Fruit fly (Drosophila melanogaster) whole organism, embryonic: ENCODE data around the gene CG32939.

ENCODE experiments used
- Atf-2 ChIP-seq: fragments of 200-800 bp; sonication (Bioruptor generic); optimal IDR thresholded peaks from 2 replicates; lab custom pipeline; 2016; ENCODE audit warnings: missing biosample characterization, missing genetic modification characterization
- B-H1 ChIP-seq: fragments of 200-800 bp; sonication (Bioruptor generic); IDR thresholded peaks from 3 replicates; pipeline ENCODE4 v1.3.6; 2022; ENCODE audit warnings: missing biosample characterization, missing genetic modification characterization
- B-H2 ChIP-seq: fragments of 200-800 bp; sonication (Bioruptor generic); optimal IDR thresholded peaks from 2 replicates; lab custom pipeline; 2018; ENCODE audit warnings: missing biosample characterization, mild to moderate bottlenecking, missing genetic modification characterization
- BEAF-32 ChIP-seq: fragments of 200-800 bp; sonication (Bioruptor generic); optimal IDR thresholded peaks from 3 replicates; lab custom pipeline; 2017; ENCODE audit warnings: missing biosample characterization, missing genetic modification characterization, mild to moderate bottlenecking, moderate library complexity, missing genetic modification reagents
- Blimp-1 ChIP-seq: fragments of 200-800 bp; sonication (Bioruptor generic); optimal IDR thresholded peaks from 3 replicates; lab custom pipeline; 2018; ENCODE audit warnings: missing biosample characterization, missing genetic modification characterization, mild to moderate bottlenecking, moderate library complexity, missing genetic modification reagents
- CG10267 ChIP-seq: fragments of 200-800 bp; sonication (Bioruptor generic); optimal IDR thresholded peaks from 2 replicates; lab custom pipeline; 2018; ENCODE audit warnings: missing biosample characterization, mild to moderate bottlenecking, missing genetic modification characterization, moderate library complexity
- CG10462 ChIP-seq: fragments of 200-800 bp; sonication (Bioruptor generic); optimal IDR thresholded peaks from 2 replicates; lab custom pipeline; 2016; ENCODE audit warnings: missing biosample characterization, missing genetic modification characterization
- CG11696 ChIP-seq: fragments of 200-800 bp; sonication (Bioruptor generic); IDR thresholded peaks from 2 replicates; pipeline ENCODE4 v1.3.6; 2022; ENCODE audit warnings: missing biosample characterization, missing genetic modification characterization
- CG12299 ChIP-seq: fragments of 200-800 bp; sonication (Bioruptor generic); optimal IDR thresholded peaks from 2 replicates; lab custom pipeline; 2018; ENCODE audit warnings: missing biosample characterization, mild to moderate bottlenecking, missing genetic modification characterization
- CG12659 ChIP-seq: fragments of 200-800 bp; sonication (Bioruptor generic); optimal IDR thresholded peaks from 3 replicates; lab custom pipeline; 2017; ENCODE audit warnings: mild to moderate bottlenecking, missing biosample characterization, missing genetic modification reagents, missing genetic modification characterization
- CG12769 ChIP-seq: fragments of 200-800 bp; sonication (Bioruptor generic); optimal IDR thresholded peaks from 2 replicates; lab custom pipeline; 2019; ENCODE audit warnings: missing biosample characterization, mild to moderate bottlenecking, missing genetic modification characterization, moderate library complexity
- CG13296 ChIP-seq: fragments of 200-800 bp; sonication (Bioruptor generic); optimal IDR thresholded peaks from 3 replicates; lab custom pipeline; 2018; ENCODE audit warnings: missing biosample characterization, mild to moderate bottlenecking, missing genetic modification characterization
- CG13624 ChIP-seq: fragments of 200-800 bp; sonication (Bioruptor generic); optimal IDR thresholded peaks from 2 replicates; lab custom pipeline; 2016; ENCODE audit warnings: missing biosample characterization, missing genetic modification characterization
- CG14050 ChIP-seq: fragments of 200-800 bp; sonication (Bioruptor generic); IDR thresholded peaks from 3 replicates; pipeline ENCODE4 v1.3.6; 2022; ENCODE audit warnings: missing biosample characterization, missing genetic modification characterization
- CG2202 ChIP-seq: fragments of 200-800 bp; sonication (Bioruptor generic); optimal IDR thresholded peaks from 2 replicates; lab custom pipeline; 2018; ENCODE audit warnings: missing biosample characterization, mild to moderate bottlenecking, missing genetic modification characterization
- CG2875 ChIP-seq: fragments of 200-800 bp; sonication (Bioruptor generic); optimal IDR thresholded peaks from 2 replicates; lab custom pipeline; 2017; ENCODE audit warnings: missing biosample characterization, mild to moderate bottlenecking, missing genetic modification characterization, missing genetic modification reagents
- CG30403 ChIP-seq: fragments of 200-800 bp; sonication (Bioruptor generic); optimal IDR thresholded peaks from 3 replicates; lab custom pipeline; 2016; ENCODE audit warnings: missing biosample characterization, missing genetic modification characterization
- CG3995 ChIP-seq: fragments of 200-800 bp; sonication (Bioruptor generic); optimal IDR thresholded peaks from 3 replicates; lab custom pipeline; 2016; ENCODE audit warnings: missing biosample characterization, missing genetic modification characterization
- CG9817 ChIP-seq: fragments of 200-800 bp; sonication (Bioruptor generic); optimal IDR thresholded peaks from 2 replicates; lab custom pipeline; 2018; ENCODE audit warnings: missing biosample characterization, mild to moderate bottlenecking, missing genetic modification characterization, moderate library complexity
- Fer3 ChIP-seq: fragments of 200-800 bp; sonication (Bioruptor generic); optimal IDR thresholded peaks from 2 replicates; lab custom pipeline; 2018; ENCODE audit warnings: missing biosample characterization, mild to moderate bottlenecking, missing genetic modification characterization, moderate library complexity
- H15 ChIP-seq: fragments of 200-800 bp; sonication (Bioruptor generic); IDR thresholded peaks from 3 replicates; pipeline ENCODE4 v1.3.6; 2022; ENCODE audit warnings: missing biosample characterization, missing genetic modification characterization
- HLHmδ ChIP-seq: fragments of 200-800 bp; sonication (Bioruptor generic); optimal IDR thresholded peaks from 2 replicates; lab custom pipeline; 2018; ENCODE audit warnings: missing biosample characterization, mild to moderate bottlenecking, missing genetic modification characterization, moderate library complexity
- HmgD ChIP-seq: fragments of 200-800 bp; sonication (Bioruptor generic); optimal IDR thresholded peaks from 3 replicates; lab custom pipeline; 2016; ENCODE audit warnings: missing biosample characterization, missing genetic modification characterization
- Max ChIP-seq: fragments of 200-800 bp; sonication (Bioruptor generic); optimal IDR thresholded peaks from 2 replicates; lab custom pipeline; 2016; ENCODE audit warnings: missing biosample characterization, mild to moderate bottlenecking, missing genetic modification characterization
- Nf-YC ChIP-seq: fragments of 200-800 bp; optimal IDR thresholded peaks from 3 replicates; lab custom pipeline; 2019; ENCODE audit warnings: missing biosample characterization, mild to moderate bottlenecking, missing genetic modification characterization, moderate library complexity
- NfI ChIP-seq: fragments of 200-800 bp; sonication (Bioruptor generic); optimal IDR thresholded peaks from 3 replicates; lab custom pipeline; 2018; ENCODE audit warnings: missing biosample characterization, mild to moderate bottlenecking, missing genetic modification characterization, moderate library complexity
- PHDP ChIP-seq: fragments of 200-800 bp; sonication (Bioruptor generic); optimal IDR thresholded peaks from 3 replicates; lab custom pipeline; 2018; ENCODE audit warnings: missing biosample characterization, mild to moderate bottlenecking, missing genetic modification characterization, moderate library complexity
- Sry-δ ChIP-seq: fragments of 200-800 bp; sonication (Bioruptor generic); optimal IDR thresholded peaks from 2 replicates; lab custom pipeline; 2016; ENCODE audit warnings: missing biosample characterization, missing genetic modification characterization
- Stat92E ChIP-seq, 3 experiments: fragments of >200 bp in 2 of 3; fragments of 200-800 bp in 1 of 3; sonication (Bioruptor generic) in 1 of 3; optimal IDR thresholded peaks; 2 replicates each; lab custom pipeline; 2017 to 2019; ENCODE audit warnings: missing biosample characterization in 3 of 3, missing genetic modification characterization in 3 of 3, mild to moderate bottlenecking in 1 of 3, moderate library complexity in 1 of 3
- Tbp ChIP-seq: fragments of >200 bp; optimal IDR thresholded peaks from 2 replicates; lab custom pipeline; 2018; ENCODE audit warnings: missing biosample characterization, missing genetic modification characterization
- Xbp1 ChIP-seq: fragments of 200-800 bp; sonication (Bioruptor generic); optimal IDR thresholded peaks from 3 replicates; lab custom pipeline; 2016; ENCODE audit warnings: missing biosample characterization, mild to moderate bottlenecking, missing genetic modification characterization
- bbx ChIP-seq: fragments of 200-800 bp; sonication (Bioruptor generic); IDR thresholded peaks from 2 replicates; pipeline ENCODE4 v1.3.6; 2022; ENCODE audit warnings: missing biosample characterization, missing genetic modification characterization; ENCODE audit not compliant: partially characterized antibody
- bcd ChIP-seq: fragments of 200-800 bp; sonication (Bioruptor generic); optimal IDR thresholded peaks from 2 replicates; lab custom pipeline; 2017; ENCODE audit warnings: missing biosample characterization, mild to moderate bottlenecking, missing genetic modification characterization
- br ChIP-seq: fragments of >200 bp; optimal IDR thresholded peaks from 2 replicates; lab custom pipeline; 2017
- caup ChIP-seq: fragments of 200-800 bp; sonication (Bioruptor generic); optimal IDR thresholded peaks from 3 replicates; lab custom pipeline; 2017; ENCODE audit warnings: missing biosample characterization, mild to moderate bottlenecking, missing genetic modification characterization, moderate library complexity; ENCODE audit not compliant: severe bottlenecking
- chinmo ChIP-seq: fragments of 200-800 bp; sonication (Bioruptor generic); IDR thresholded peaks from 4 replicates; pipeline ENCODE4 v1.3.6; 2022; ENCODE audit warnings: missing biosample characterization, missing genetic modification characterization; ENCODE audit not compliant: partially characterized antibody
- ci ChIP-seq: fragments of 200-800 bp; sonication (Bioruptor generic); IDR thresholded peaks from 3 replicates; pipeline ENCODE4 v1.3.6; 2022; ENCODE audit warnings: missing biosample characterization, missing genetic modification characterization
- ems ChIP-seq: fragments of 200-800 bp; sonication (Bioruptor generic); optimal IDR thresholded peaks from 3 replicates; lab custom pipeline; 2016; ENCODE audit warnings: missing biosample characterization, missing genetic modification characterization
- exex ChIP-seq: fragments of 200-800 bp; sonication (Bioruptor generic); optimal IDR thresholded peaks from 4 replicates; lab custom pipeline; 2018; ENCODE audit warnings: missing biosample characterization, mild to moderate bottlenecking, missing genetic modification characterization, moderate library complexity
- fd3F ChIP-seq: fragments of 200-800 bp; sonication (Bioruptor generic); optimal IDR thresholded peaks from 2 replicates; lab custom pipeline; 2018; ENCODE audit warnings: missing biosample characterization, mild to moderate bottlenecking, missing genetic modification characterization, moderate library complexity
- gsb ChIP-seq: fragments of 200-800 bp; sonication (Bioruptor generic); IDR thresholded peaks from 2 replicates; pipeline ENCODE4 v1.3.6; 2022; ENCODE audit warnings: missing biosample characterization, missing genetic modification characterization
- her ChIP-seq: fragments of 200-800 bp; sonication (Bioruptor generic); optimal IDR thresholded peaks from 2 replicates; lab custom pipeline; 2016; ENCODE audit warnings: missing biosample characterization, missing genetic modification characterization
- jing ChIP-seq: fragments of 200-800 bp; sonication (Bioruptor generic); optimal IDR thresholded peaks from 2 replicates; lab custom pipeline; 2018; ENCODE audit warnings: missing biosample characterization, mild to moderate bottlenecking, missing genetic modification characterization
- kah ChIP-seq: fragments of 200-800 bp; sonication (Bioruptor generic); optimal IDR thresholded peaks from 2 replicates; lab custom pipeline; 2018; ENCODE audit warnings: missing biosample characterization, mild to moderate bottlenecking, missing genetic modification characterization
- onecut ChIP-seq: fragments of 200-800 bp; sonication (Bioruptor generic); IDR thresholded peaks from 2 replicates; pipeline ENCODE4 v1.3.6; 2022; ENCODE audit warnings: missing biosample characterization, missing genetic modification characterization
- pnt ChIP-seq: fragments of 200-800 bp; sonication (Bioruptor generic); optimal IDR thresholded peaks from 3 replicates; lab custom pipeline; 2016; ENCODE audit warnings: missing biosample characterization, missing genetic modification characterization
- repo ChIP-seq: fragments of 200-800 bp; sonication (Bioruptor generic); optimal IDR thresholded peaks from 2 replicates; lab custom pipeline; 2016; ENCODE audit warnings: missing biosample characterization, missing genetic modification characterization
- sd ChIP-seq: fragments of 200-800 bp; sonication (Bioruptor generic); optimal IDR thresholded peaks from 3 replicates; lab custom pipeline; 2018; ENCODE audit warnings: missing biosample characterization, mild to moderate bottlenecking, missing genetic modification characterization, moderate library complexity
- sens ChIP-seq: fragments of 200-800 bp; sonication (Bioruptor generic); peaks from one replicate; lab custom pipeline; 2016; ENCODE audit warnings: missing biosample characterization, missing genetic modification characterization

Gene CG32939

dm6 chr3R:9705008-9705628, 12.2 kb downstream of the CG32939 start, which contains the start of gene Unc-115a:
TSS of gene Unc-115a (minus strand) at chr3R:9705417.
- TF ChIP-seq PHDP (tag; lab: Kevin White, UChicago): peak; percentile 38
- TF ChIP-seq gsb (GFP tag; lab: Robert Waterston, UW): no peak
- peak; percentile 62 for TF ChIP-seq CG12769 (tag; lab: Kevin White, UChicago)
- peak; percentile 29 for TF ChIP-seq bcd (GFP tag; lab: Kevin White, UChicago)
- no peak for TF ChIP-seq ci (GFP tag; lab: Robert Waterston, UW)
- peak; percentile 86 for TF ChIP-seq Sry-δ (GFP tag; lab: Kevin White, UChicago)
- peak; percentile 61 for TF ChIP-seq repo (GFP tag; lab: Kevin White, UChicago)
- TF ChIP-seq CG13624 (GFP tag; lab: Kevin White, UChicago): peak; percentile 78
- TF ChIP-seq exex (tag; lab: Kevin White, UChicago): no peak
- peak; percentile 32 for TF ChIP-seq kah (GFP tag; lab: Kevin White, UChicago)
- peak; percentile 49 for TF ChIP-seq CG3995
- TF ChIP-seq bbx (GFP tag; lab: Robert Waterston, UW): no peak
- peak; percentile 23 for TF ChIP-seq Blimp-1 (GFP tag; lab: Kevin White, UChicago)
- TF ChIP-seq NfI (GFP tag; lab: Kevin White, UChicago): peak; percentile 36
- no peak for TF ChIP-seq Tbp (GFP tag; lab: Kevin White, UChicago)
- TF ChIP-seq CG13296 (GFP tag; lab: Kevin White, UChicago): peak; percentile 41
- TF ChIP-seq sens (GFP tag; lab: Kevin White, UChicago): peak; percentile 93
- TF ChIP-seq jing (GFP tag; lab: Kevin White, UChicago): no peak
- peak; percentile 17 for TF ChIP-seq ems (GFP tag; lab: Kevin White, UChicago)
- peak; percentile 27 for TF ChIP-seq CG2875 (GFP tag; lab: Kevin White, UChicago)
- TF ChIP-seq BEAF-32 (GFP tag; lab: Kevin White, UChicago): peak; percentile 92
- no peak for TF ChIP-seq B-H1 (GFP tag; lab: Robert Waterston, UW)
- no peak for TF ChIP-seq CG11696 (GFP tag; lab: Robert Waterston, UW)
- peak; percentile 35; the same call in 1 of the 2 replicates for TF ChIP-seq onecut
- TF ChIP-seq CG2202 (tag; lab: Kevin White, UChicago): peak; percentile 3
- TF ChIP-seq fd3F (GFP tag; lab: Kevin White, UChicago): no peak
- TF ChIP-seq CG10267 (tag; lab: Kevin White, UChicago): peak; percentile 74
- peak; percentile 30 for TF ChIP-seq Xbp1 (GFP tag; lab: Kevin White, UChicago)
- peak; percentile 42 for TF ChIP-seq CG9817 (tag; lab: Kevin White, UChicago)
- TF ChIP-seq chinmo (GFP tag; lab: Robert Waterston, UW): no peak
- TF ChIP-seq sd (tag; lab: Kevin White, UChicago): peak; percentile 49
- peak; percentile 36 for TF ChIP-seq Fer3 (tag; lab: Kevin White, UChicago)
- peak; percentile 61 for TF ChIP-seq caup (GFP tag; lab: Kevin White, UChicago)
- peak; percentile 29 for TF ChIP-seq Atf-2 (GFP tag; lab: Kevin White, UChicago)
- TF ChIP-seq HmgD (GFP tag; lab: Kevin White, UChicago): peak; percentile 7
- no peak for TF ChIP-seq H15 (GFP tag; lab: Robert Waterston, UW)
- peak; percentile 46 for TF ChIP-seq CG10462
- TF ChIP-seq her: peak; percentile 60
- TF ChIP-seq B-H2 (GFP tag; lab: Kevin White, UChicago): peak; percentile 78
- TF ChIP-seq CG14050 (GFP tag; lab: Robert Waterston, UW): no peak
- peak; percentile 46 for TF ChIP-seq HLHmδ (GFP tag; lab: Kevin White, UChicago)
- peak; percentile 29 for TF ChIP-seq CG30403 (GFP tag; lab: Kevin White, UChicago)
- TF ChIP-seq br (lab: Kevin White, UChicago): no peak
- TF ChIP-seq CG12299 (tag; lab: Kevin White, UChicago): peak; percentile 52
- peak in 1 of 3 experiments; percentile 53 for TF ChIP-seq Stat92E (GFP tag; optimal IDR thresholded peaks at IDR 0.05; lab: Kevin White, UChicago)
- TF ChIP-seq Max: peak; percentile 41
- TF ChIP-seq CG12659 (GFP tag; lab: Kevin White, UChicago): peak; percentile 86
- TF ChIP-seq pnt (GFP tag; lab: Kevin White, UChicago): no peak
- TF ChIP-seq Nf-YC (tag; lab: Kevin White, UChicago): peak; percentile 32
